Worm (Caenorhabditis elegans) whole organism, young adult: ENCODE data around the gene pqn-27.

Experiments
- B0035.1 ChIP-seq: sonication (generic microtip); optimal IDR thresholded peaks from 2 replicates; lab custom pipeline; 2016; ENCODE audit warnings: missing genetic modification characterization, mild to moderate bottlenecking, missing compliant biosample characterization, missing genotype, missing genetic modification reagents
- B0336.3 ChIP-seq: fragments of 200-800 bp; sonication (Bioruptor generic); IDR thresholded peaks from 2 replicates; pipeline ENCODE4 v1.3.6; 2022; ENCODE audit warnings: missing genetic modification characterization, missing compliant biosample characterization
- F22D6.2 ChIP-seq: sonication (generic microtip); optimal IDR thresholded peaks from 2 replicates; lab custom pipeline; 2016; ENCODE audit warnings: mild to moderate bottlenecking, missing genetic modification characterization, missing compliant biosample characterization
- F33H1.4 ChIP-seq: fragments of 200-800 bp; sonication (Bioruptor generic); IDR thresholded peaks from 2 replicates; pipeline ENCODE4 v1.3.6; 2022; ENCODE audit warnings: missing genetic modification reagents, missing genetic modification characterization, missing compliant biosample characterization
- F49E8.2 ChIP-seq: sonication (generic microtip); optimal IDR thresholded peaks from 3 replicates; lab custom pipeline; 2017; ENCODE audit warnings: missing genetic modification characterization, mild to moderate bottlenecking, missing compliant biosample characterization, antibody characterized with exemption, moderate library complexity; ENCODE audit not compliant: insufficient read depth
- F57C9.4 ChIP-seq: sonication (generic microtip); optimal IDR thresholded peaks from 2 replicates; lab custom pipeline; 2017; ENCODE audit warnings: mild to moderate bottlenecking, missing genetic modification characterization, missing compliant biosample characterization
- T07F8.4 ChIP-seq: sonication (generic microtip); optimal IDR thresholded peaks from 2 replicates; lab custom pipeline; 2016; ENCODE audit warnings: mild to moderate bottlenecking, missing genetic modification characterization, moderate library complexity, missing compliant biosample characterization
- Y56A3A.18 ChIP-seq: fragments of 200-800 bp; sonication (Bioruptor generic); IDR thresholded peaks from 2 replicates; pipeline ENCODE4 v1.3.6; 2022; ENCODE audit warnings: missing genetic modification reagents, missing genetic modification characterization, missing compliant biosample characterization
- ZK185.1 ChIP-seq: sonication (generic microtip); optimal IDR thresholded peaks from 2 replicates; lab custom pipeline; 2016; ENCODE audit warnings: mild to moderate bottlenecking, missing genetic modification characterization, missing compliant biosample characterization; ENCODE audit not compliant: poor library complexity, severe bottlenecking
- ama-1 ChIP-seq, 3 experiments: fragments of 150-350 bp in 1 of 3; sonication (generic microtip) in 2 of 3; optimal IDR thresholded peaks; 2 replicates each; lab custom pipeline; 2014 to 2018; ENCODE audit warnings: missing biosample characterization in 2 of 3, missing genetic modification characterization in 2 of 3, missing genetic modification reagents in 2 of 3
- atf-7 ChIP-seq: sonication (generic microtip); optimal IDR thresholded peaks from 2 replicates; lab custom pipeline; 2017; ENCODE audit warnings: mild to moderate bottlenecking, missing genetic modification characterization, missing compliant biosample characterization
- attf-5 ChIP-seq: fragments of 200-800 bp; sonication (Bioruptor generic); optimal IDR thresholded peaks from 2 replicates; lab custom pipeline; 2018; ENCODE audit warnings: mild to moderate bottlenecking, missing genetic modification characterization, missing compliant biosample characterization
- cebp-1 ChIP-seq, 2 experiments: fragments of 200-800 bp in 1 of 2; sonication (Bioruptor generic) in 1 of 2; sonication (generic microtip) in 1 of 2; IDR thresholded peaks in 1 of 2; optimal IDR thresholded peaks in 1 of 2; 2 replicates each; pipeline versions ENCODE4 v1.3.6 to Lab custom; 2017 to 2022; ENCODE audit warnings: missing compliant biosample characterization in 2 of 2, missing genetic modification characterization in 2 of 2, mild to moderate bottlenecking in 1 of 2, missing genetic modification reagents in 1 of 2, moderate library complexity in 1 of 2
- dox-1 ChIP-seq: fragments of 200-800 bp; sonication (Bioruptor generic); IDR thresholded peaks from 2 replicates; pipeline ENCODE4 v1.3.6; 2022; ENCODE audit warnings: missing genetic modification reagents, missing genetic modification characterization, missing compliant biosample characterization
- efl-1 ChIP-seq: fragments of 150-350 bp; optimal IDR thresholded peaks from 2 replicates; lab custom pipeline; 2014; ENCODE audit warnings: missing biosample characterization, missing genetic modification reagents, missing genetic modification characterization
- egl-44 ChIP-seq: fragments of 200-800 bp; sonication (Bioruptor generic); IDR thresholded peaks from 2 replicates; pipeline ENCODE4 v1.3.6; 2022; ENCODE audit warnings: missing genetic modification reagents, missing genetic modification characterization, missing compliant biosample characterization
- ets-4 ChIP-seq: fragments of 200-800 bp; sonication (Bioruptor generic); optimal IDR thresholded peaks from 2 replicates; lab custom pipeline; 2018; ENCODE audit warnings: mild to moderate bottlenecking, missing genetic modification characterization, missing compliant biosample characterization
- him-1 ChIP-seq: sonication (generic microtip); optimal IDR thresholded peaks from 2 replicates; lab custom pipeline; 2016; ENCODE audit warnings: missing genotype, missing genetic modification reagents, missing genetic modification characterization, missing compliant biosample characterization
- hlh-12 ChIP-seq: sonication (generic microtip); optimal IDR thresholded peaks from 2 replicates; lab custom pipeline; 2016; ENCODE audit warnings: missing genetic modification characterization, missing compliant biosample characterization
- hlh-26 ChIP-seq: fragments of 200-800 bp; sonication (Bioruptor generic); conservative IDR thresholded peaks from 2 replicates; pipeline ENCODE4 v1.3.6; 2022; ENCODE audit warnings: missing genetic modification reagents, missing genetic modification characterization, missing compliant biosample characterization
- lin-26 ChIP-seq: fragments of 200-800 bp; sonication (Bioruptor generic); IDR thresholded peaks from 2 replicates; pipeline ENCODE4 v1.3.6; 2022; ENCODE audit warnings: missing genetic modification reagents, missing genetic modification characterization, missing compliant biosample characterization
- lin-35 ChIP-seq, 3 experiments: fragments of 150-350 bp in 2 of 3; sonication (generic microtip) in 1 of 3; optimal IDR thresholded peaks; 2 replicates each; lab custom pipeline; 2014 to 2018; ENCODE audit warnings: missing biosample characterization in 3 of 3, missing genetic modification characterization in 3 of 3, missing genetic modification reagents in 3 of 3
- lin-40 ChIP-seq: sonication (generic microtip); optimal IDR thresholded peaks from 2 replicates; lab custom pipeline; 2016; ENCODE audit warnings: missing genetic modification characterization, mild to moderate bottlenecking, missing compliant biosample characterization, missing genotype, missing genetic modification reagents
- lir-1 ChIP-seq: fragments of 200-800 bp; sonication (Bioruptor generic); conservative IDR thresholded peaks from 2 replicates; pipeline ENCODE4 v1.3.6; 2022; ENCODE audit warnings: missing genetic modification reagents, missing genetic modification characterization, missing compliant biosample characterization
- madf-10 ChIP-seq: sonication (generic microtip); optimal IDR thresholded peaks from 2 replicates; lab custom pipeline; 2016; ENCODE audit warnings: mild to moderate bottlenecking, missing genetic modification characterization, missing compliant biosample characterization
- madf-6 ChIP-seq: fragments of 200-800 bp; sonication (Bioruptor generic); IDR thresholded peaks from 2 replicates; pipeline ENCODE4 v1.3.6; 2022; ENCODE audit warnings: missing genetic modification reagents, missing genetic modification characterization, missing compliant biosample characterization
- mcd-1 ChIP-seq: fragments of 200-800 bp; sonication (Bioruptor generic); IDR thresholded peaks from 2 replicates; pipeline ENCODE4 v1.3.6; 2022; ENCODE audit warnings: missing genetic modification reagents, missing genetic modification characterization, missing compliant biosample characterization
- mxl-1 ChIP-seq: sonication (generic microtip); optimal IDR thresholded peaks from 2 replicates; lab custom pipeline; 2016; ENCODE audit warnings: missing genetic modification characterization, missing compliant biosample characterization
- nfya-1 ChIP-seq: sonication (generic microtip); optimal IDR thresholded peaks from 2 replicates; lab custom pipeline; 2017; ENCODE audit warnings: antibody characterized with exemption, missing compliant biosample characterization, missing genetic modification characterization, borderline replicate concordance; ENCODE audit not compliant: insufficient read depth
- nfyb-1 ChIP-seq: fragments of 200-800 bp; sonication (Bioruptor generic); IDR thresholded peaks from 2 replicates; pipeline ENCODE4 v1.3.6; 2022; ENCODE audit warnings: missing genetic modification reagents, missing genetic modification characterization, missing compliant biosample characterization
- nhr-80 ChIP-seq: sonication (generic microtip); optimal IDR thresholded peaks from 2 replicates; lab custom pipeline; 2016; ENCODE audit warnings: missing genetic modification characterization, missing compliant biosample characterization
- pha-4 ChIP-seq: fragments of 150-350 bp; sonication (generic microtip); optimal IDR thresholded peaks from 2 replicates; lab custom pipeline; 2014; ENCODE audit warnings: missing biosample characterization, missing genetic modification reagents, missing genetic modification characterization
- snpc-4 ChIP-seq, 5 experiments: fragments of 150-350 bp in 1 of 5; sonication (generic microtip) in 4 of 5; optimal IDR thresholded peaks; 2 replicates each; lab custom pipeline; 2014 to 2018; ENCODE audit warnings: missing genetic modification characterization in 5 of 5, missing biosample characterization in 3 of 5, antibody characterized with exemption in 2 of 5, mild to moderate bottlenecking in 2 of 5, missing compliant biosample characterization in 2 of 5, missing genotype in 2 of 5, moderate library complexity in 2 of 5, missing genetic modification reagents in 1 of 5
- somi-1 ChIP-seq: fragments of 200-800 bp; sonication (Bioruptor generic); optimal IDR thresholded peaks from 2 replicates; lab custom pipeline; 2018; ENCODE audit warnings: mild to moderate bottlenecking, missing genetic modification characterization, missing compliant biosample characterization
- tbp1 ChIP-seq: fragments of 200-800 bp; sonication (Bioruptor generic); optimal IDR thresholded peaks from 2 replicates; lab custom pipeline; 2018; ENCODE audit warnings: mild to moderate bottlenecking, missing genetic modification characterization, missing compliant biosample characterization
- xnd-1 ChIP-seq: sonication (generic microtip); optimal IDR thresholded peaks from 2 replicates; lab custom pipeline; 2016; ENCODE audit warnings: missing genotype, missing genetic modification reagents, missing genetic modification characterization, missing compliant biosample characterization
- zim-3 ChIP-seq: sonication (generic microtip); optimal IDR thresholded peaks from 2 replicates; lab custom pipeline; 2017; ENCODE audit warnings: mild to moderate bottlenecking, missing genetic modification characterization, moderate library complexity, missing compliant biosample characterization
- ztf-22 ChIP-seq: fragments of 200-800 bp; sonication (Bioruptor generic); optimal IDR thresholded peaks from 2 replicates; lab custom pipeline; 2018; ENCODE audit warnings: mild to moderate bottlenecking, missing genetic modification characterization, moderate library complexity, missing compliant biosample characterization
- ztf-26 ChIP-seq: sonication (generic microtip); optimal IDR thresholded peaks from 2 replicates; lab custom pipeline; 2017; ENCODE audit warnings: missing genetic modification characterization, missing compliant biosample characterization

pqn-27 gene

DNA sequence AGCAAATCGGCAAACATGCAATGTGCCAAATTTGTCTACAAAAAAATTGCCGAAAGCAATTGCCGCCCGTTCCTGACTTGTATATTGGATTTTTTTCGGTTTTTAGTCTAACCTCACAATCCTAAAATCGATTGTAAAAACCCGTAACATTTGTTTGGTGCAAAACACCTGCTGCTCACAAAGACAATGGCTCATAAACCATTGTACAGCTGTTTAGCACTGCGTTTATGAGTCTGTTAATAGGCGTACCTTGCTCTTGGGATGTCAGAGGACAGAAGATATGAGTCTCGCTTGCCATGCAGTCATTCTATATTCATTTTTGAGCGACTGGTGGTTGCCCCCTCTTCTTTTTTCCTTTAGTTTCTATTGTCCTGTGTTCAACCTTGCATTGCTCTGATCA lies 11.7 kb upstream of the pqn-27 start, which contains the start of gene E01G4.5:
Gene E01G4.5 (plus strand): TSS at position 301 of the 400 bp plus-strand sequence.
- TF ChIP-seq F49E8.2 (no peak), ZK185.1 (tag; lab: Kevin White, UChicago) (no peak), hlh-12 (no peak), xnd-1 (no peak), mxl-1 (tag; lab: Kevin White, UChicago) (no peak), him-1 (tag; lab: Kevin White, UChicago) (no peak), T07F8.4 (tag; lab: Kevin White, UChicago) (no peak), egl-44 (GFP tag; lab: Robert Waterston, UW) (no peak), lin-35 (GFP tag; optimal IDR thresholded peaks at IDR 0.05; lab: Kevin White, UChicago) (no peak), madf-6 (GFP tag; lab: Robert Waterston, UW) (no peak), hlh-26 (GFP tag; lab: Robert Waterston, UW) (no peak), ama-1 (optimal IDR thresholded peaks at IDR 0.05; lab: Kevin White, UChicago) (no peak), ama-1 (GFP tag; optimal IDR thresholded peaks at IDR 0.05; lab: Kevin White, UChicago) (no peak), dox-1 (no peak), efl-1 (GFP tag; lab: Kevin White, UChicago) (no peak), lir-1 (GFP tag; lab: Robert Waterston, UW) (no peak), lin-26 (GFP tag; lab: Robert Waterston, UW) (no peak)

DNA sequence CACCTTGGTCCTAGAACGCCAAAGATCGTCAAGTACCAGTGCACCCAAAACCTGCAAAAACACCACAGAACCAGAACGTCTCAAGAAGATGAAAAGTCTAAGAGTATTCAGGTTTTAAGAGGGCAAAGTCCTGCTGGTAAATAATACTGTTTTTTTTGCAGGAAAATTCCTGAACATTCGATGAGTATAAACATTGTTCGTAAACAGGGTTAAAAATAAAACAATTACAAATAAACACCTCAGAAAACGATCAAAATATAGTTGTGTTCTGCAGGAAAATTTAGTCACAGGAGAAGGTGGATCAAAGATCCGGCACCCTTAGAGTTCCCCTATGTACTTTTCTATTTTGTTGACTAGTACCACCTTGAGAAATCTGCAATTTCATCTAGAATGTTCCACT lies 10.2 kb upstream of the pqn-27 start:
- TF ChIP-seq F57C9.4 (no peak), F22D6.2 (tag; lab: Kevin White, UChicago) (no peak), F33H1.4 (GFP tag; lab: Robert Waterston, UW) (no peak)

DNA sequence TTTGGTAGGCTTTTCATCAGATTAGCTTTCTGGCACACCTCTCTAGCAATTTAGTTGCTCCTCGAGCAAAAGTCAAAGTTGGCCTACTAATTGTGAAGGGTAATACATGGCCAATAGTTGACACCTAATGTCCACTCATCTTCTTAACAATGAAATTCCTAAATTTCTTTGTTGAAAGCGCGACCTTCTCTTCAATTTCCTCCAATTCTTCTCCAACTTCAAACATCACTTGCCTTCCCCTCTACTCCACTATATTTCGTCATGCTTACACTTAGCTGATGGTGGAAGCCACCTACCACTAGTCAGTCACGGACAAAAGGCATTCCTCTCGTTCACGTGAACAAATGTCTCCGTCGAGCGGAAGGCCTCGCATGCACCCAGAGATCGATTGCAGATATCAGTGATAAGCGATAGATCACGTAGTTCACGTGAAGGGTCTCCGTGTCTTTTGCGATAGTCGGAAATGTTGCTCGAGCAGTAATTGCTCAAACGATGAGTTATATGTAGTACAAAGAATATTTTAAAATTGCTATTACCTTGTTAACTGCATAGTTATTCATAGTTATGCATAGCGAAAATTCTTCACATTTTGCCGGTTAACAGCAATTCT lies 8.7 kb upstream of the pqn-27 start, which contains the start of gene E01G4.3:
Gene E01G4.3 (minus strand): TSS at position 560 of the 610 bp plus-strand sequence.
- TF ChIP-seq B0035.1 (tag; lab: Kevin White, UChicago) (no peak), attf-5 (peak; percentile 11), egl-44 (GFP tag; lab: Robert Waterston, UW) (0 out of 2 replicates have a peak, but pooled peaks have one; percentile 11), nfyb-1 (GFP tag; lab: Robert Waterston, UW) (peak; percentile 59; the same call in 1 of the 2 replicates), mcd-1 (peak; percentile 53), nfya-1 (tag; lab: Kevin White, UChicago) (no peak), Y56A3A.18 (0 out of 2 replicates have a peak, but pooled peaks have one; percentile 35), lin-40 (tag; lab: Kevin White, UChicago) (peak; percentile 66), pha-4 (no peak), ztf-22 (peak; percentile 61), zim-3 (tag; lab: Kevin White, UChicago) (no peak), tbp1 (peak; percentile 8), F22D6.2 (tag; lab: Kevin White, UChicago) (no peak), snpc-4 (GFP tag; optimal IDR thresholded peaks at IDR 0.05; lab: Kevin White, UChicago) (no peak), snpc-4 (tag; optimal IDR thresholded peaks at IDR 0.05; lab: Kevin White, UChicago) (peak in 1 of 4 experiments; percentile 3), nhr-80 (tag; lab: Kevin White, UChicago) (peak; percentile 59), madf-10 (tag; lab: Kevin White, UChicago) (peak; percentile 18), ztf-26 (peak; percentile 56), cebp-1 (GFP tag; IDR thresholded peaks at IDR 0.05; lab: Robert Waterston, UW) (peak; percentile 45; the same call in 1 of the 2 replicates), cebp-1 (tag; optimal IDR thresholded peaks at IDR 0.05; lab: Kevin White, UChicago) (peak; percentile 80), atf-7 (peak; percentile 67), somi-1 (GFP tag; lab: Kevin White, UChicago) (peak; percentile 45), B0336.3 (GFP tag; lab: Robert Waterston, UW) (peak; percentile 54; the same call in 1 of the 2 replicates), ets-4 (GFP tag; lab: Kevin White, UChicago) (peak; percentile 27)
